Worm (Caenorhabditis elegans) whole organism, L4 larva: ENCODE measurements around the gene nlp-31.
A peak's percentile ranks its signal among the peaks of the same experiment; 100 is the strongest.

Experiments
- D1046.2 ChIP-seq: fragments of 200-800 bp; sonication (Bioruptor generic); IDR thresholded peaks from 2 replicates; pipeline ENCODE4 v1.3.6; 2022; ENCODE audit warnings: missing genetic modification characterization, missing compliant biosample characterization
- F10B5.3 ChIP-seq: sonication (generic microtip); optimal IDR thresholded peaks from 2 replicates; lab custom pipeline; 2016; ENCODE audit warnings: mild to moderate bottlenecking, missing genetic modification characterization, missing compliant biosample characterization
- F26F4.8 ChIP-seq: fragments of 200-800 bp; sonication (Bioruptor generic); conservative IDR thresholded peaks from 2 replicates; pipeline ENCODE4 v1.3.6; 2022; ENCODE audit warnings: missing genetic modification characterization, missing compliant biosample characterization
- F37D6.2 ChIP-seq: sonication (generic microtip); optimal IDR thresholded peaks from 2 replicates; lab custom pipeline; 2016; ENCODE audit warnings: mild to moderate bottlenecking, missing genetic modification characterization, missing compliant biosample characterization
- R02D3.7 ChIP-seq: fragments of 150-350 bp; sonication (generic microtip); optimal IDR thresholded peaks from 3 replicates; lab custom pipeline; 2014; ENCODE audit warnings: missing biosample characterization, missing genetic modification characterization
- T26A8.4 ChIP-seq: fragments of 200-800 bp; sonication (Bioruptor generic); IDR thresholded peaks from 2 replicates; pipeline ENCODE4 v1.3.6; 2022; ENCODE audit warnings: missing genetic modification characterization, missing compliant biosample characterization
- Y48G9A.11 ChIP-seq: fragments of 200-800 bp; sonication (Bioruptor generic); IDR thresholded peaks from 2 replicates; pipeline ENCODE4 v1.3.6; 2022; ENCODE audit warnings: missing genetic modification reagents, missing genetic modification characterization, missing compliant biosample characterization
- ZK546.5 ChIP-seq, 2 experiments: sonication (generic microtip); optimal IDR thresholded peaks; 2 replicates each; lab custom pipeline; 2017; ENCODE audit warnings: missing biosample characterization in 2 of 2, missing genetic modification characterization in 2 of 2
- aha-1 ChIP-seq: fragments of 150-350 bp; peaks from one replicate; lab custom pipeline; 2014; ENCODE audit warnings: missing biosample characterization, missing genetic modification characterization
- aly-2 ChIP-seq: sonication (generic microtip); optimal IDR thresholded peaks from 2 replicates; lab custom pipeline; 2018; ENCODE audit warnings: missing biosample characterization, missing genetic modification characterization
- ceh-44 ChIP-seq: fragments of 200-800 bp; sonication (Bioruptor generic); IDR thresholded peaks from 2 replicates; pipeline ENCODE4 v1.3.6; 2022; ENCODE audit warnings: missing genetic modification reagents, missing genetic modification characterization, missing compliant biosample characterization
- ceh-62 ChIP-seq: sonication (generic microtip); optimal IDR thresholded peaks from 2 replicates; lab custom pipeline; 2017; ENCODE audit warnings: missing biosample characterization, missing genetic modification characterization
- ces-1 ChIP-seq: fragments of 150-350 bp; sonication (generic microtip); optimal IDR thresholded peaks from 4 replicates; lab custom pipeline; 2014; ENCODE audit warnings: missing biosample characterization, missing genetic modification reagents, missing genetic modification characterization
- cey-2 ChIP-seq: sonication (generic microtip); optimal IDR thresholded peaks from 3 replicates; lab custom pipeline; 2017; ENCODE audit warnings: missing genetic modification characterization, mild to moderate bottlenecking, missing compliant biosample characterization, antibody characterized with exemption, borderline replicate concordance; ENCODE audit not compliant: insufficient read depth
- ctbp-1 ChIP-seq: fragments of 200-800 bp; sonication (Bioruptor generic); IDR thresholded peaks from 2 replicates; pipeline ENCODE4 v1.3.6; 2022; ENCODE audit warnings: missing genetic modification reagents, missing genetic modification characterization, missing compliant biosample characterization
- daf-8 ChIP-seq: fragments of 200-800 bp; sonication (Bioruptor generic); IDR thresholded peaks from 2 replicates; pipeline ENCODE4 v1.3.6; 2022; ENCODE audit warnings: missing genetic modification characterization, missing compliant biosample characterization
- dmd-8 ChIP-seq: fragments of 200-800 bp; sonication (Bioruptor generic); IDR thresholded peaks from 2 replicates; pipeline ENCODE4 v1.3.6; 2022; ENCODE audit warnings: missing genetic modification characterization, missing compliant biosample characterization
- dpl-1 ChIP-seq: fragments of 150-350 bp; optimal IDR thresholded peaks from 2 replicates; lab custom pipeline; 2014; ENCODE audit warnings: missing biosample characterization, missing genetic modification reagents, missing genetic modification characterization
- dve-1 ChIP-seq: sonication (generic microtip); optimal IDR thresholded peaks from 2 replicates; lab custom pipeline; 2017; ENCODE audit warnings: antibody characterized with exemption, mild to moderate bottlenecking, missing genetic modification characterization, missing compliant biosample characterization; ENCODE audit not compliant: insufficient read depth
- egl-27 ChIP-seq: sonication (generic microtip); optimal IDR thresholded peaks from 3 replicates; lab custom pipeline; 2017; ENCODE audit warnings: missing biosample characterization, missing genetic modification reagents, missing genetic modification characterization
- egl-43 ChIP-seq: fragments of 200-800 bp; sonication (Bioruptor generic); IDR thresholded peaks from 2 replicates; pipeline ENCODE4 v1.3.6; 2022; ENCODE audit warnings: missing genetic modification reagents, missing genetic modification characterization, missing compliant biosample characterization
- fkh-10 ChIP-seq: fragments of 150-350 bp; optimal IDR thresholded peaks from 2 replicates; lab custom pipeline; 2014; ENCODE audit warnings: missing biosample characterization, missing genetic modification reagents, missing genetic modification characterization
- hif-1 ChIP-seq, 2 experiments: sonication (generic microtip); optimal IDR thresholded peaks; 2 replicates each; lab custom pipeline; 2016 to 2017; ENCODE audit warnings: missing compliant biosample characterization in 2 of 2, missing genetic modification characterization in 2 of 2, missing genetic modification reagents in 2 of 2, missing genotype in 2 of 2, mild to moderate bottlenecking in 1 of 2
- hlh-30 ChIP-seq: sonication (generic microtip); optimal IDR thresholded peaks from 2 replicates; lab custom pipeline; 2017; ENCODE audit warnings: antibody characterized with exemption, mild to moderate bottlenecking, missing genetic modification characterization, missing compliant biosample characterization; ENCODE audit not compliant: insufficient read depth
- hmg-1.1 ChIP-seq: fragments of 200-800 bp; sonication (Bioruptor generic); IDR thresholded peaks from 2 replicates; pipeline ENCODE4 v1.3.6; 2022; ENCODE audit warnings: missing genetic modification reagents, missing genetic modification characterization, missing compliant biosample characterization
- lim-7 ChIP-seq: fragments of 200-800 bp; sonication (Bioruptor generic); IDR thresholded peaks from 2 replicates; pipeline ENCODE4 v1.3.6; 2022; ENCODE audit warnings: missing genetic modification characterization, missing compliant biosample characterization
- lin-29 ChIP-seq: fragments of 200-800 bp; sonication (Bioruptor generic); IDR thresholded peaks from 2 replicates; pipeline ENCODE4 v1.3.6; 2022; ENCODE audit warnings: missing genetic modification reagents, missing genetic modification characterization, missing compliant biosample characterization
- lin-38 ChIP-seq: fragments of 200-800 bp; sonication (Bioruptor generic); IDR thresholded peaks from 2 replicates; pipeline ENCODE4 v1.3.6; 2022; ENCODE audit warnings: missing genetic modification reagents, missing genetic modification characterization, missing compliant biosample characterization
- lir-3 ChIP-seq: sonication (generic microtip); optimal IDR thresholded peaks from 2 replicates; lab custom pipeline; 2016; ENCODE audit warnings: mild to moderate bottlenecking, missing genetic modification characterization, missing compliant biosample characterization
- lsy-2 ChIP-seq, 2 experiments: fragments of 150-350 bp in 1 of 2; sonication (generic microtip) in 1 of 2; optimal IDR thresholded peaks; 2 replicates each; lab custom pipeline; 2014 to 2017; ENCODE audit warnings: missing biosample characterization in 2 of 2, missing genetic modification characterization in 2 of 2
- madf-5 ChIP-seq, 2 experiments: fragments of 200-800 bp; sonication (Bioruptor generic); IDR thresholded peaks; 2 replicates each; pipeline ENCODE4 v1.3.6; 2022; ENCODE audit warnings: missing compliant biosample characterization in 2 of 2, missing genetic modification characterization in 2 of 2
- madf-9 ChIP-seq: fragments of 200-800 bp; sonication (Bioruptor generic); conservative IDR thresholded peaks from 2 replicates; pipeline ENCODE4 v1.3.6; 2022; ENCODE audit warnings: missing genetic modification reagents, missing genetic modification characterization, missing compliant biosample characterization
- mdl-1 ChIP-seq, 2 experiments: fragments of 150-350 bp in 1 of 2; sonication (generic microtip) in 1 of 2; optimal IDR thresholded peaks; 2 replicates each; lab custom pipeline; 2014 to 2017; ENCODE audit warnings: missing biosample characterization in 2 of 2, missing genetic modification characterization in 2 of 2
- mdt-29 ChIP-seq: fragments of 200-800 bp; sonication (Bioruptor generic); IDR thresholded peaks from 2 replicates; pipeline ENCODE4 v1.3.6; 2022; ENCODE audit warnings: missing genetic modification reagents, missing genetic modification characterization, missing compliant biosample characterization
- mes-2 ChIP-seq: sonication (generic microtip); optimal IDR thresholded peaks from 2 replicates; lab custom pipeline; 2016; ENCODE audit warnings: missing genotype, mild to moderate bottlenecking, missing genetic modification characterization, missing compliant biosample characterization; ENCODE audit not compliant: poor library complexity, severe bottlenecking
- mxl-3 ChIP-seq: fragments of 200-800 bp; sonication (Bioruptor generic); optimal IDR thresholded peaks from 2 replicates; lab custom pipeline; 2018; ENCODE audit warnings: mild to moderate bottlenecking, missing genetic modification characterization, missing compliant biosample characterization
- nhr-237 ChIP-seq: sonication (generic microtip); optimal IDR thresholded peaks from 2 replicates; lab custom pipeline; 2017; ENCODE audit warnings: missing biosample characterization, missing genetic modification characterization
- nhr-28 ChIP-seq: fragments of 150-350 bp; optimal IDR thresholded peaks from 2 replicates; lab custom pipeline; 2014; ENCODE audit warnings: missing biosample characterization, missing genetic modification characterization
- nhr-48 ChIP-seq: sonication (generic microtip); optimal IDR thresholded peaks from 2 replicates; lab custom pipeline; 2016; ENCODE audit warnings: mild to moderate bottlenecking, missing genetic modification characterization, missing compliant biosample characterization
- nhr-76 ChIP-seq: fragments of 150-350 bp; optimal IDR thresholded peaks from 2 replicates; lab custom pipeline; 2014; ENCODE audit warnings: missing biosample characterization, missing genetic modification characterization
- nhr-77 ChIP-seq: fragments of 150-350 bp; optimal IDR thresholded peaks from 2 replicates; lab custom pipeline; 2014; ENCODE audit warnings: missing biosample characterization, missing genetic modification characterization
- pqm-1 ChIP-seq: sonication (generic microtip); optimal IDR thresholded peaks from 2 replicates; lab custom pipeline; 2017; ENCODE audit warnings: missing biosample characterization, missing genetic modification characterization
- skn-1 ChIP-seq: fragments of 150-350 bp; optimal IDR thresholded peaks from 2 replicates; lab custom pipeline; 2014; ENCODE audit warnings: missing biosample characterization, missing genetic modification characterization
- spr-1 ChIP-seq: sonication (generic microtip); optimal IDR thresholded peaks from 2 replicates; lab custom pipeline; 2016; ENCODE audit warnings: mild to moderate bottlenecking, missing genetic modification characterization, missing compliant biosample characterization
- spr-3 ChIP-seq: fragments of 200-800 bp; sonication (Bioruptor generic); optimal IDR thresholded peaks from 2 replicates; lab custom pipeline; 2018; ENCODE audit warnings: mild to moderate bottlenecking, missing genetic modification characterization, missing compliant biosample characterization
- tag-97 ChIP-seq: fragments of 200-800 bp; sonication (Bioruptor generic); IDR thresholded peaks from 2 replicates; pipeline ENCODE4 v1.3.6; 2022; ENCODE audit warnings: missing genetic modification characterization, missing compliant biosample characterization
- unc-130 ChIP-seq: sonication (generic microtip); optimal IDR thresholded peaks from 2 replicates; lab custom pipeline; 2016; ENCODE audit warnings: missing genetic modification reagents, missing genetic modification characterization, missing compliant biosample characterization
- unc-62 ChIP-seq, 3 experiments: fragments of 150-350 bp in 1 of 3; sonication (generic microtip); optimal IDR thresholded peaks in 2 of 3; peaks in 1 of 3; 1 replicate in 1 of 3; 2 replicates in 2 of 3; lab custom pipeline; 2014 to 2017; ENCODE audit warnings: missing biosample characterization in 3 of 3, missing genetic modification characterization in 3 of 3, missing genetic modification reagents in 3 of 3, missing genotype in 1 of 3
- vab-7 ChIP-seq: fragments of 200-800 bp; sonication (Bioruptor generic); IDR thresholded peaks from 2 replicates; pipeline ENCODE4 v1.3.6; 2022; ENCODE audit warnings: missing genetic modification reagents, missing genetic modification characterization, missing compliant biosample characterization
- zfp-2 ChIP-seq: sonication (generic microtip); optimal IDR thresholded peaks from 2 replicates; lab custom pipeline; 2016; ENCODE audit warnings: mild to moderate bottlenecking, missing genetic modification characterization, missing compliant biosample characterization
- zfp-3 ChIP-seq: fragments of 200-800 bp; sonication (Bioruptor generic); conservative IDR thresholded peaks from 2 replicates; pipeline ENCODE4 v1.3.6; 2022; ENCODE audit warnings: missing genetic modification reagents, missing genetic modification characterization, missing compliant biosample characterization
- zip-11 ChIP-seq: fragments of 200-800 bp; sonication (Bioruptor generic); IDR thresholded peaks from 2 replicates; pipeline ENCODE4 v1.3.6; 2022; ENCODE audit warnings: missing genetic modification characterization, missing compliant biosample characterization

The nlp-31 gene

DNA sequence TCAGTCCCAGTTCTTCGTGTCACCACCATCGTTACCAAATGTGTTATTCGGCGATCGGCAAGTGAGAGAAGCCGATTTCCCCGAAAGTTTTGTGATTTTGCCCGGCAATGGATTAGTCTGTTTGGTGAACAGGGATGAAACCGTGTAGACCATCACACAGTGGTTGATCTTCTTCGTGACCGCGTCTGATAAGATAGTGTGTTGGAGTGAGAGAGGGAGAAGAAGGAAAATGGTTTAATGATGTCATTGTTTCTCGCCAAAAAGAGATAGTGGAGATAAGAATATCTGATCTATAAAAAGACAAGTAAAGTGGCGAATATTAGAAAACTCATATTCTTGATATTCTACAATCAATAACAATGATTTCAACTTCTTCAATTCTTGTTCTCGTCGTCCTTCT lies at the start of gene nlp-31 (continued):
- TF ChIP-seq pqm-1 (tag; lab: Kevin White, UChicago) (no peak), zfp-3 (no peak), nhr-77 (tag; lab: Kevin White, UChicago) (no peak), spr-1 (tag; lab: Kevin White, UChicago) (no peak), nhr-48 (tag; lab: Kevin White, UChicago) (no peak), dve-1 (no peak), mdl-1 (tag; optimal IDR thresholded peaks at IDR 0.05; lab: Kevin White, UChicago) (peak in 1 of 2 experiments; percentile 75), ces-1 (GFP tag; lab: Kevin White, UChicago) (no peak), dpl-1 (GFP tag; lab: Kevin White, UChicago) (no peak), skn-1 (tag; lab: Kevin White, UChicago) (no peak), nhr-28 (tag; lab: Kevin White, UChicago) (peak; percentile 74), ZK546.5 (tag; optimal IDR thresholded peaks at IDR 0.05; lab: Kevin White, UChicago) (no peak), zfp-2 (no peak), ceh-44 (GFP tag; lab: Robert Waterston, UW) (no peak), lsy-2 (tag; optimal IDR thresholded peaks at IDR 0.05; lab: Kevin White, UChicago) (no peak), mxl-3 (GFP tag; lab: Kevin White, UChicago) (peak; percentile 68), F37D6.2 (tag; lab: Kevin White, UChicago) (no peak), lin-38 (GFP tag; lab: Robert Waterston, UW) (no peak), mes-2 (tag; lab: Kevin White, UChicago) (no peak), zip-11 (GFP tag; lab: Robert Waterston, UW) (no peak), dmd-8 (no peak), Y48G9A.11 (GFP tag; lab: Robert Waterston, UW) (no peak), mdt-29 (GFP tag; lab: Robert Waterston, UW) (no peak), cey-2 (tag; lab: Kevin White, UChicago) (no peak), unc-62 (GFP tag; optimal IDR thresholded peaks at IDR 0.05 in 1 of 2; lab: Kevin White, UChicago) (peak in 1 of 2 experiments; percentile 63), unc-62 (tag; optimal IDR thresholded peaks at IDR 0.05; lab: Kevin White, UChicago) (no peak), spr-3 (GFP tag; lab: Kevin White, UChicago) (no peak), F26F4.8 (GFP tag; lab: Robert Waterston, UW) (no peak), tag-97 (GFP tag; lab: Robert Waterston, UW) (no peak), lin-29 (no peak), fkh-10 (GFP tag; lab: Kevin White, UChicago) (no peak), nhr-237 (tag; lab: Kevin White, UChicago) (no peak), lim-7 (GFP tag; lab: Robert Waterston, UW) (no peak), egl-43 (GFP tag; lab: Robert Waterston, UW) (no peak), hlh-30 (tag; lab: Kevin White, UChicago) (peak; percentile 30), aly-2 (tag; lab: Kevin White, UChicago) (no peak), lir-3 (no peak), madf-5 (GFP tag; IDR thresholded peaks at IDR 0.05; lab: Robert Waterston, UW) (no peak), D1046.2 (GFP tag; lab: Robert Waterston, UW) (no peak), hif-1 (tag; optimal IDR thresholded peaks at IDR 0.05; lab: Kevin White, UChicago) (no peak), ceh-62 (tag; lab: Kevin White, UChicago) (no peak), F10B5.3 (no peak), unc-130 (GFP tag; lab: Kevin White, UChicago) (no peak), R02D3.7 (no peak), aha-1 (tag; lab: Kevin White, UChicago) (no peak), hmg-1.1 (GFP tag; lab: Robert Waterston, UW) (no peak), T26A8.4 (no peak), nhr-76 (no peak), ctbp-1 (GFP tag; lab: Robert Waterston, UW) (no peak), egl-27 (tag; lab: Kevin White, UChicago) (no peak), daf-8 (no peak), madf-9 (no peak), vab-7 (GFP tag; lab: Robert Waterston, UW) (no peak)
